Fruit fly (Drosophila melanogaster): Measurements from ENCODE around the gene csw.

- TF ChIP-seq h (optimal IDR thresholded peaks at IDR 0.05) = no peak
- TF ChIP-seq Myc (optimal IDR thresholded peaks at IDR 0.05) = no peak
- TF ChIP-seq psq (optimal IDR thresholded peaks at IDR 0.05) = no peak
- TF ChIP-seq Sin3A (optimal IDR thresholded peaks at IDR 0.05) = no peak
- TF ChIP-seq ttk (optimal IDR thresholded peaks at IDR 0.05) = no peak
- TF ChIP-seq insv (optimal IDR thresholded peaks at IDR 0.05) = no peak
These were observed 32.9 kb upstream of the csw start for dm6 chrX:2061119-2061518.

Data from Kc167 (cell line).